Worm (Caenorhabditis elegans) whole organism, L4/young adult: ENCODE results near the gene K12H6.7.

Source experiments
- W03F9.2 ChIP-seq: fragments of 150-350 bp; optimal IDR thresholded peaks from 2 replicates; lab custom pipeline; 2014; ENCODE audit warnings: missing biosample characterization, missing genetic modification characterization
- dao-5 ChIP-seq: sonication (generic microtip); optimal IDR thresholded peaks from 2 replicates; lab custom pipeline; 2016; ENCODE audit warnings: missing genotype, missing genetic modification characterization, moderate library complexity, missing compliant biosample characterization
- him-1 ChIP-seq: sonication (generic microtip); optimal IDR thresholded peaks from 2 replicates; lab custom pipeline; 2016; ENCODE audit warnings: missing genotype, missing genetic modification reagents, missing genetic modification characterization, missing compliant biosample characterization

DNA sequence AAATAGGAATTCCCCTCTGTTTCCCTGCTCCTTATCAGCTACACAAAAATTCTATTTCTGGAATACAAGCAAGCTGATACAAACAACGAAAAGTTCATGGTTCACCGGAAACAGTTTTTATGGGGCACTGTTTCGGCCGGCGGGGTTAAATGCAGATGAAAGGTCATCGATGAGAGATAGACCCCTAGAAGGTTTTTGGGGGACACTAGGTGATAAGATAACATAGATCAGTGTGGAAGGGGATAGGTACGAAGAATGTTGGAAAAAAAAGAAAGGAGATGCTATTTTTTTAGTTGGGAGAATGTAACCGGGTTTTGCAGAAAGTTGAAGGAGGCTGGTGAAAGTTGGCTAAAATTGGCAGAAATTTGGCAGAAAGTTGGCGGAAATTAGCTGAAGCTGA is 31.2 kb downstream of the K12H6.7 start:
- TF ChIP-seq him-1, result no peak
- TF ChIP-seq dao-5 (tag; lab: Kevin White, UChicago), result no peak
- no peak for TF ChIP-seq W03F9.2
